Worm (Caenorhabditis elegans): ENCODE data around the gene frpr-9.

DNA sequence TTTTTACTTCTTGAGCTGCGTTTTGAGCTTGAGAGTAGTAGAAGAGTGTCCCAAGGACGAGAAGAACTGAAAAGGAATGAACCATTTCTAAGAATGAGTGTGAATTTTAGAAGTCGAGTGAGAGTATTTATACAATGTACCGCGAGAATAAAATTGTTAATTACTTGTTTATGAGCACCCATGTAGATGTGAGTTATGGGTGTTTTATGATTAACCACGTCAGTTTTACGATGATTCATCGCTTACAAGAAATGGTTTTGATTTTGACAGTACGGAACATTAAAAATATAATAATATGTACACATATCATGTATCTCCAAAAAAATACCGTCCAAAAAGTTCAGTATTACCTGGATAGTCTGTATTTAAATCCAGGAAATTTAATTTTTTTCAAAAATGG, 37.6 kb upstream of the frpr-9 start, which contains the start of gene clec-221:
- TF ChIP-seq flt-1 (GFP tag; IDR thresholded peaks at IDR 0.05) (no peak), pes-1 (GFP tag; IDR thresholded peaks at IDR 0.05) (no peak), tra-4 (tag; optimal IDR thresholded peaks at IDR 0.05) (no peak), B0310.2 (tag; optimal IDR thresholded peaks at IDR 0.05) (no peak), F13C5.2 (tag; optimal IDR thresholded peaks at IDR 0.05) (no peak), ama-1 (optimal IDR thresholded peaks at IDR 0.05) (no peak), hmbx-1 (tag; optimal IDR thresholded peaks at IDR 0.05) (no peak), ceh-36 (tag; optimal IDR thresholded peaks at IDR 0.05) (no peak), tbx-11 (GFP tag; IDR thresholded peaks at IDR 0.05) (no peak), sea-1 (GFP tag; conservative IDR thresholded peaks at IDR 0.05) (no peak), aly-1 (tag; optimal IDR thresholded peaks at IDR 0.05) (no peak)
